Fruit fly (Drosophila melanogaster) whole organism, embryonic: ENCODE measurements around the gene NFAT.

Experiments
- Abd-B ChIP-seq: fragments of 200-800 bp; sonication (Bioruptor generic); optimal IDR thresholded peaks from 2 replicates; lab custom pipeline; 2018; ENCODE audit warnings: missing biosample characterization, mild to moderate bottlenecking, missing genetic modification characterization, moderate library complexity
- Adf1 ChIP-seq: fragments of 200-800 bp; sonication (Bioruptor generic); IDR thresholded peaks from 2 replicates; pipeline ENCODE4 v1.3.6; 2022; ENCODE audit warnings: missing biosample characterization, missing genetic modification characterization
- Atf6 ChIP-seq: fragments of 200-800 bp; sonication (Bioruptor generic); IDR thresholded peaks from 2 replicates; pipeline ENCODE4 v1.3.6; 2022; ENCODE audit warnings: missing biosample characterization, missing genetic modification characterization
- CG10321 ChIP-seq: fragments of 200-800 bp; sonication (Bioruptor generic); IDR thresholded peaks from 2 replicates; pipeline ENCODE4 v1.3.6; 2022; ENCODE audit warnings: missing biosample characterization, missing genetic modification characterization
- CG10543 ChIP-seq: fragments of 200-800 bp; sonication (Bioruptor generic); optimal IDR thresholded peaks from 3 replicates; lab custom pipeline; 2017; ENCODE audit warnings: missing biosample characterization, mild to moderate bottlenecking, missing genetic modification characterization, moderate library complexity
- CG11456 ChIP-seq: fragments of 200-800 bp; sonication (Bioruptor generic); IDR thresholded peaks from 3 replicates; pipeline ENCODE4 v1.3.6; 2022; ENCODE audit warnings: missing biosample characterization, missing genetic modification characterization
- CG11560 ChIP-seq: fragments of 200-800 bp; sonication (Bioruptor generic); IDR thresholded peaks from 3 replicates; pipeline ENCODE4 v1.3.6; 2022; ENCODE audit warnings: missing biosample characterization, missing genetic modification characterization
- CG12942 ChIP-seq: fragments of 200-800 bp; sonication (Bioruptor generic); optimal IDR thresholded peaks from 3 replicates; lab custom pipeline; 2016; ENCODE audit warnings: missing biosample characterization, missing genetic modification characterization
- CG13424 ChIP-seq: fragments of 200-800 bp; sonication (Bioruptor generic); optimal IDR thresholded peaks from 2 replicates; lab custom pipeline; 2019; ENCODE audit warnings: missing biosample characterization, mild to moderate bottlenecking, missing genetic modification characterization, moderate library complexity
- CG15601 ChIP-seq: fragments of 200-800 bp; sonication (Bioruptor generic); optimal IDR thresholded peaks from 3 replicates; lab custom pipeline; 2019; ENCODE audit warnings: missing biosample characterization, mild to moderate bottlenecking, missing genetic modification characterization, moderate library complexity
- CG17385 ChIP-seq: fragments of 200-800 bp; sonication (Bioruptor generic); optimal IDR thresholded peaks from 3 replicates; lab custom pipeline; 2018; ENCODE audit warnings: missing biosample characterization, mild to moderate bottlenecking, missing genetic modification characterization
- CG17829 ChIP-seq: fragments of 200-800 bp; optimal IDR thresholded peaks from 2 replicates; lab custom pipeline; 2019; ENCODE audit warnings: missing biosample characterization, mild to moderate bottlenecking, missing genetic modification characterization, moderate library complexity
- CG31224 ChIP-seq: fragments of 200-800 bp; sonication (Bioruptor generic); IDR thresholded peaks from 2 replicates; pipeline ENCODE4 v1.3.6; 2022; ENCODE audit warnings: missing biosample characterization, missing genetic modification characterization
- CG31441 ChIP-seq: fragments of 200-800 bp; sonication (Bioruptor generic); IDR thresholded peaks from 2 replicates; pipeline ENCODE4 v1.3.6; 2022; ENCODE audit warnings: missing biosample characterization, missing genetic modification characterization
- CG3163 ChIP-seq: fragments of 200-800 bp; sonication (Bioruptor generic); optimal IDR thresholded peaks from 3 replicates; lab custom pipeline; 2016; ENCODE audit warnings: missing biosample characterization, missing genetic modification characterization
- CG34422 ChIP-seq: fragments of 200-800 bp; sonication (Bioruptor generic); IDR thresholded peaks from 3 replicates; pipeline ENCODE4 v1.3.6; 2022; ENCODE audit warnings: missing biosample characterization, missing genetic modification characterization
- CG3995 ChIP-seq: fragments of 200-800 bp; sonication (Bioruptor generic); optimal IDR thresholded peaks from 3 replicates; lab custom pipeline; 2016; ENCODE audit warnings: missing biosample characterization, missing genetic modification characterization
- CG6791 ChIP-seq: fragments of 200-800 bp; sonication (Bioruptor generic); IDR thresholded peaks from 3 replicates; pipeline ENCODE4 v1.3.6; 2022; ENCODE audit warnings: missing biosample characterization, missing genetic modification characterization; ENCODE audit not compliant: partially characterized antibody
- CG8359 ChIP-seq: fragments of 200-800 bp; sonication (Bioruptor generic); optimal IDR thresholded peaks from 2 replicates; lab custom pipeline; 2017; ENCODE audit warnings: missing biosample characterization, mild to moderate bottlenecking, missing genetic modification characterization, borderline replicate concordance
- Doc2 ChIP-seq: fragments of 200-800 bp; sonication (Bioruptor generic); IDR thresholded peaks from 2 replicates; pipeline ENCODE4 v1.3.6; 2022; ENCODE audit warnings: missing biosample characterization, missing genetic modification characterization
- HLH54F ChIP-seq: fragments of 200-800 bp; sonication (Bioruptor generic); optimal IDR thresholded peaks from 3 replicates; lab custom pipeline; 2016; ENCODE audit warnings: missing biosample characterization, missing genetic modification characterization
- Hand ChIP-seq: fragments of 200-800 bp; sonication (Bioruptor generic); optimal IDR thresholded peaks from 2 replicates; lab custom pipeline; 2017; ENCODE audit warnings: mild to moderate bottlenecking, missing biosample characterization, missing genetic modification reagents, missing genetic modification characterization
- Jarid2 ChIP-seq: fragments of 200-800 bp; sonication (Bioruptor generic); optimal IDR thresholded peaks from 3 replicates; lab custom pipeline; 2017; ENCODE audit warnings: mild to moderate bottlenecking, missing biosample characterization, missing genetic modification reagents, missing genetic modification characterization
- Kr ChIP-seq: fragments of 200-800 bp; sonication (Bioruptor generic); optimal IDR thresholded peaks from 2 replicates; lab custom pipeline; 2017; ENCODE audit warnings: missing biosample characterization, mild to moderate bottlenecking, missing genetic modification characterization
- Lhr ChIP-seq: fragments of 200-800 bp; sonication (Bioruptor generic); optimal IDR thresholded peaks from 3 replicates; lab custom pipeline; 2017; ENCODE audit warnings: mild to moderate bottlenecking, missing biosample characterization, missing genetic modification reagents, missing genetic modification characterization
- Optix ChIP-seq: fragments of 200-800 bp; sonication (Bioruptor generic); IDR thresholded peaks from 3 replicates; pipeline ENCODE4 v1.3.6; 2022; ENCODE audit warnings: missing biosample characterization, missing genetic modification characterization
- Taf1 ChIP-seq: fragments of 200-800 bp; sonication (Bioruptor generic); IDR thresholded peaks from 2 replicates; pipeline ENCODE4 v1.3.6; 2022; ENCODE audit warnings: missing biosample characterization, missing genetic modification characterization
- Vsx1 ChIP-seq: fragments of 200-800 bp; sonication (Bioruptor generic); optimal IDR thresholded peaks from 2 replicates; lab custom pipeline; 2017; ENCODE audit warnings: missing biosample characterization, mild to moderate bottlenecking, missing genetic modification characterization, missing genetic modification reagents
- ac ChIP-seq: fragments of 200-800 bp; sonication (Bioruptor generic); optimal IDR thresholded peaks from 3 replicates; lab custom pipeline; 2017; ENCODE audit warnings: missing biosample characterization, mild to moderate bottlenecking, missing genetic modification characterization
- bigmax ChIP-seq: fragments of 200-800 bp; sonication (Bioruptor generic); optimal IDR thresholded peaks from 2 replicates; lab custom pipeline; 2018; ENCODE audit warnings: missing biosample characterization, mild to moderate bottlenecking, missing genetic modification characterization
- btn ChIP-seq: fragments of 200-800 bp; sonication (Bioruptor generic); optimal IDR thresholded peaks from 2 replicates; lab custom pipeline; 2016; ENCODE audit warnings: missing biosample characterization, missing genetic modification characterization
- cas ChIP-seq: fragments of 200-800 bp; sonication (Bioruptor generic); IDR thresholded peaks from 2 replicates; pipeline ENCODE4 v1.3.6; 2022; ENCODE audit warnings: missing biosample characterization, missing genetic modification characterization
- chn ChIP-seq: fragments of 200-800 bp; sonication (Bioruptor generic); optimal IDR thresholded peaks from 2 replicates; lab custom pipeline; 2016; ENCODE audit warnings: missing biosample characterization, missing genetic modification characterization
- corto ChIP-seq: fragments of 200-800 bp; sonication (Bioruptor generic); optimal IDR thresholded peaks from 2 replicates; lab custom pipeline; 2016; ENCODE audit warnings: missing biosample characterization, mild to moderate bottlenecking, missing genetic modification characterization, moderate library complexity
- croc ChIP-seq: fragments of 200-800 bp; sonication (Bioruptor generic); conservative IDR thresholded peaks from 3 replicates; pipeline ENCODE4 v1.3.6; 2022; ENCODE audit warnings: missing biosample characterization, missing genetic modification characterization
- fd64A ChIP-seq: fragments of 200-800 bp; sonication (Bioruptor generic); optimal IDR thresholded peaks from 3 replicates; lab custom pipeline; 2018; ENCODE audit warnings: missing biosample characterization, mild to moderate bottlenecking, missing genetic modification characterization
- grn ChIP-seq: fragments of 200-800 bp; sonication (Bioruptor generic); optimal IDR thresholded peaks from 3 replicates; lab custom pipeline; 2017; ENCODE audit warnings: missing biosample characterization, missing genetic modification characterization
- gsb ChIP-seq: fragments of 200-800 bp; sonication (Bioruptor generic); IDR thresholded peaks from 2 replicates; pipeline ENCODE4 v1.3.6; 2022; ENCODE audit warnings: missing biosample characterization, missing genetic modification characterization
- inv ChIP-seq: fragments of 200-800 bp; sonication (Bioruptor generic); IDR thresholded peaks from 2 replicates; pipeline ENCODE4 v1.3.6; 2022; ENCODE audit warnings: missing biosample characterization, missing genetic modification characterization; ENCODE audit not compliant: partially characterized antibody
- ken ChIP-seq: fragments of 200-800 bp; sonication (Bioruptor generic); IDR thresholded peaks from 3 replicates; pipeline ENCODE4 v1.3.6; 2022; ENCODE audit warnings: missing biosample characterization, missing genetic modification characterization
- lov ChIP-seq, 2 experiments: fragments of 200-800 bp in 1 of 2; fragments of >200 bp in 1 of 2; sonication (Bioruptor generic) in 1 of 2; IDR thresholded peaks in 1 of 2; optimal IDR thresholded peaks in 1 of 2; 2 replicates in 1 of 2; 3 replicates in 1 of 2; pipeline versions ENCODE4 v1.3.6 to Lab custom; 2017 to 2022; ENCODE audit warnings: missing biosample characterization in 1 of 2, missing genetic modification characterization in 1 of 2
- mld ChIP-seq: fragments of 200-800 bp; sonication (Bioruptor generic); IDR thresholded peaks from 3 replicates; pipeline ENCODE4 v1.3.6; 2022; ENCODE audit warnings: missing biosample characterization, missing genetic modification characterization; ENCODE audit not compliant: partially characterized antibody
- pzg ChIP-seq: fragments of 200-800 bp; sonication (Bioruptor generic); optimal IDR thresholded peaks from 3 replicates; lab custom pipeline; 2018; ENCODE audit warnings: missing biosample characterization, mild to moderate bottlenecking, missing genetic modification characterization, moderate library complexity
- shn ChIP-seq: fragments of 200-800 bp; sonication (Bioruptor generic); optimal IDR thresholded peaks from 3 replicates; lab custom pipeline; 2016; ENCODE audit warnings: missing biosample characterization, missing genetic modification characterization
- sisA ChIP-seq: fragments of 200-800 bp; sonication (Bioruptor generic); IDR thresholded peaks from 2 replicates; pipeline ENCODE4 v1.3.6; 2022; ENCODE audit warnings: missing biosample characterization, missing genetic modification characterization
- stwl ChIP-seq: fragments of 200-800 bp; sonication (Bioruptor generic); optimal IDR thresholded peaks from 3 replicates; lab custom pipeline; 2018; ENCODE audit warnings: missing biosample characterization, mild to moderate bottlenecking, missing genetic modification characterization, moderate library complexity
- ttk ChIP-seq: fragments of 200-800 bp; sonication (Bioruptor generic); IDR thresholded peaks from 2 replicates; pipeline ENCODE4 v2.1.2; 2022; ENCODE audit warnings: missing biosample characterization, missing genetic modification characterization
- z ChIP-seq: fragments of 200-800 bp; sonication (Bioruptor generic); IDR thresholded peaks from 3 replicates; pipeline ENCODE4 v1.3.6; 2022; ENCODE audit warnings: missing biosample characterization, missing genetic modification characterization

Gene NFAT

DNA sequence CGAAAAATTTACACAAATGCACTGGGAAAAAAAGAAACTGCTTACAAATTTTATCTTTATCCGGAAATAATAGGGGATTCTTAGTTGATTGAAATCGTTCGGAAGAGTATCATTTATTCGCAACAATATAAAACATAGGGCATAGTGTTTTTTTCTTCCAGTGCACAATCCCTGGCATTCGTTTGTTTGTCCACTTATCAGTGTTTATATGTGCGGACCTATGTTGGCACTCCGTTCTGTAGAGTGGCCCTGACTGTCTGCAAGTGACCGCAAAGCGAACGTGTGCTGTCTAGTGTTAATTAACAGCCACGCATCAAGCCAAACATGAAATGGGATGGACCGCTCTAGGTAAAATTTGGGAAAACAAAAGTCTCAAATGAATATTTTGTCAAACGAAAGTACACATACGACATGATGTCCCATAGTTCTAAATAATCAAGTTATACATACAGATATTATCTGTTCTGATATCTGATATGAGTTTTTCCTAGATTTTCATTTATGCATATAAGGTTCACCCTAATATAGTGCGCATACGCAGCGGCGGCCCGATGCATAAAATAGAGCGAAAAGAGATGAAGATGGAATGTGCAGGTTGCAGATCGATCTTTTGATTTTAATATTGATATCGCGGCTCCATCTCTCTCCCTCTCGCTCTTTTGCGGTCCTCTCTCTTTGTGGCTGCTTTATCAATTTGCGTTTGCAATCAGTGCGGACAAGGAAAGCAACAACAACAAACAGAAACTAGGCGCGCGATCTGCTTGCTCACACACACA lies 16.8 kb downstream of the NFAT start (continued):
- TF ChIP-seq CG8359 (GFP tag; lab: Kevin White, UChicago) (peak; percentile 70), btn (GFP tag; lab: Kevin White, UChicago) (peak; percentile 92), mld (GFP tag; lab: Robert Waterston, UW) (no peak), CG31441 (GFP tag; lab: Robert Waterston, UW) (peak; percentile 87), HLH54F (GFP tag; lab: Kevin White, UChicago) (peak; percentile 95), Lhr (GFP tag; lab: Kevin White, UChicago) (peak; percentile 62), CG34422 (GFP tag; lab: Robert Waterston, UW) (peak; percentile 93), grn (peak; percentile 94), CG3995 (GFP tag; lab: Kevin White, UChicago) (peak; percentile 35), shn (GFP tag; lab: Kevin White, UChicago) (peak; percentile 92), CG15601 (tag; lab: Kevin White, UChicago) (peak; percentile 87), Jarid2 (GFP tag; lab: Kevin White, UChicago) (peak; percentile 52), ken (GFP tag; lab: Robert Waterston, UW) (peak; percentile 91), Atf6 (GFP tag; lab: Robert Waterston, UW) (peak; percentile 94), CG10543 (GFP tag; lab: Kevin White, UChicago) (peak; percentile 64), CG13424 (tag; lab: Kevin White, UChicago) (peak; percentile 93), gsb (GFP tag; lab: Robert Waterston, UW) (peak; percentile 91), lov (optimal IDR thresholded peaks at IDR 0.05; lab: Kevin White, UChicago) (no peak), lov (GFP tag; IDR thresholded peaks at IDR 0.05; lab: Robert Waterston, UW) (peak; percentile 88), sisA (GFP tag; lab: Robert Waterston, UW) (peak; percentile 92), ttk (GFP tag; lab: Robert Waterston, UW) (peak; percentile 91), Doc2 (GFP tag; lab: Robert Waterston, UW) (peak; percentile 69; the same call in 1 of the 2 replicates), Abd-B (GFP tag; lab: Kevin White, UChicago) (peak; percentile 93), cas (GFP tag; lab: Robert Waterston, UW) (peak; percentile 87), Optix (GFP tag; lab: Robert Waterston, UW) (peak; percentile 88), Kr (no peak), Taf1 (GFP tag; lab: Robert Waterston, UW) (peak; percentile 68; the same call in 1 of the 2 replicates), Vsx1 (peak; percentile 82), pzg (GFP tag; lab: Kevin White, UChicago) (peak; percentile 16), CG11456 (GFP tag; lab: Robert Waterston, UW) (peak; percentile 95), CG11560 (tag; lab: Robert Waterston, UW) (peak; percentile 85), CG6791 (GFP tag; lab: Robert Waterston, UW) (no peak), corto (GFP tag; lab: Kevin White, UChicago) (no peak), croc (peak; percentile 80), CG17385 (GFP tag; lab: Kevin White, UChicago) (peak; percentile 91), chn (GFP tag; lab: Kevin White, UChicago) (peak; percentile 95), CG12942 (GFP tag; lab: Kevin White, UChicago) (peak; percentile 93), inv (GFP tag; lab: Robert Waterston, UW) (no peak), CG3163 (peak; percentile 78), Adf1 (GFP tag; lab: Robert Waterston, UW) (peak; percentile 67; the same call in 1 of the 2 replicates), bigmax (GFP tag; lab: Kevin White, UChicago) (no peak), z (GFP tag; lab: Robert Waterston, UW) (peak; percentile 61; the same call in 2 of the 3 replicates), CG17829 (tag; lab: Kevin White, UChicago) (peak; percentile 84), fd64A (GFP tag; lab: Kevin White, UChicago) (peak; percentile 76), CG10321 (GFP tag; lab: Robert Waterston, UW) (peak; percentile 75), Hand (GFP tag; lab: Kevin White, UChicago) (peak; percentile 74), CG31224 (GFP tag; lab: Robert Waterston, UW) (peak; percentile 88), stwl (tag; lab: Kevin White, UChicago) (no peak), ac (GFP tag; lab: Kevin White, UChicago) (peak; percentile 47)
